Fruit fly (Drosophila melanogaster) whole organism, wandering third instar larva: ENCODE measurements around the gene CG31542.
A peak's percentile ranks its signal among the peaks of the same experiment; 100 is the strongest.

Experiments
- Abd-B ChIP-seq: fragments of >200 bp; optimal IDR thresholded peaks from 2 replicates; lab custom pipeline; 2017; ENCODE audit warnings: missing biosample characterization, missing genetic modification characterization
- CG9705 ChIP-seq: fragments of 200-800 bp; sonication (Bioruptor generic); optimal IDR thresholded peaks from 2 replicates; lab custom pipeline; 2018; ENCODE audit warnings: missing biosample characterization, mild to moderate bottlenecking, missing genetic modification characterization
- CrebA ChIP-seq: fragments of 200-800 bp; sonication (Bioruptor generic); optimal IDR thresholded peaks from 2 replicates; lab custom pipeline; 2016; ENCODE audit warnings: missing biosample characterization, mild to moderate bottlenecking, missing genetic modification characterization, borderline replicate concordance
- Dfd ChIP-seq: fragments of >200 bp; optimal IDR thresholded peaks from 2 replicates; lab custom pipeline; 2017; ENCODE audit warnings: missing biosample characterization, missing genetic modification characterization
- Dif ChIP-seq: fragments of 200-275, 200-300 bp; sonication (Bioruptor generic); optimal IDR thresholded peaks from 2 replicates; lab custom pipeline; 2018; ENCODE audit warnings: missing biosample characterization, missing genetic modification characterization; ENCODE audit not compliant: partially characterized antibody
- GATAd ChIP-seq: sonication (Bioruptor generic); optimal IDR thresholded peaks from 2 replicates; lab custom pipeline; 2016; ENCODE audit warnings: missing biosample characterization, missing genetic modification characterization
- HLH106 ChIP-seq: fragments of 200-800 bp; optimal IDR thresholded peaks from 3 replicates; lab custom pipeline; 2019; ENCODE audit warnings: missing biosample characterization, mild to moderate bottlenecking, missing genetic modification characterization, moderate library complexity
- Hnf4 ChIP-seq: fragments of 200-800 bp; sonication (Bioruptor generic); optimal IDR thresholded peaks from 2 replicates; lab custom pipeline; 2016; ENCODE audit warnings: missing biosample characterization, mild to moderate bottlenecking, missing genetic modification characterization
- Hr78 ChIP-seq: fragments of >200 bp; optimal IDR thresholded peaks from 2 replicates; lab custom pipeline; 2017; ENCODE audit warnings: missing biosample characterization, missing genetic modification characterization
- Hr83 ChIP-seq: fragments of 200-300 bp; sonication (Bioruptor generic); optimal IDR thresholded peaks from 2 replicates; lab custom pipeline; 2016; ENCODE audit warnings: missing biosample characterization, mild to moderate bottlenecking, missing genetic modification characterization, moderate library complexity; ENCODE audit not compliant: poor library complexity, severe bottlenecking
- Mio ChIP-seq: sonication (Bioruptor generic); optimal IDR thresholded peaks from 2 replicates; lab custom pipeline; 2016; ENCODE audit warnings: missing biosample characterization, missing genetic modification characterization
- Myc ChIP-seq: fragments of >200 bp; optimal IDR thresholded peaks from 2 replicates; lab custom pipeline; 2017
- N ChIP-seq: fragments of >200 bp; optimal IDR thresholded peaks from 2 replicates; lab custom pipeline; 2018; ENCODE audit warnings: missing biosample characterization, missing external identifiers, missing genetic modification characterization
- OdsH ChIP-seq: fragments of 200-800 bp; sonication (Bioruptor generic); optimal IDR thresholded peaks from 2 replicates; lab custom pipeline; 2016; ENCODE audit warnings: missing biosample characterization, mild to moderate bottlenecking, missing genetic modification characterization
- Rel ChIP-seq, 2 experiments: fragments of 200-800 bp; sonication (Bioruptor generic) in 1 of 2; optimal IDR thresholded peaks; 2 replicates in 1 of 2; 3 replicates in 1 of 2; lab custom pipeline; 2016 to 2019; ENCODE audit warnings: mild to moderate bottlenecking in 2 of 2, missing biosample characterization in 2 of 2, missing genetic modification characterization in 2 of 2, moderate library complexity in 1 of 2
- Sp1 ChIP-seq: fragments of 200-800 bp; sonication (Bioruptor generic); optimal IDR thresholded peaks from 3 replicates; lab custom pipeline; 2019; ENCODE audit warnings: missing biosample characterization, mild to moderate bottlenecking, missing genetic modification characterization, moderate library complexity
- Vsx2 ChIP-seq: fragments of 200-300, 225-300 bp; sonication (Bioruptor generic); optimal IDR thresholded peaks from 2 replicates; lab custom pipeline; 2018; ENCODE audit warnings: missing biosample characterization, missing genetic modification characterization; ENCODE audit not compliant: partially characterized antibody
- br ChIP-seq: fragments of 200-800 bp; sonication (Bioruptor generic); optimal IDR thresholded peaks from 2 replicates; lab custom pipeline; 2016; ENCODE audit warnings: missing biosample characterization, missing genetic modification characterization
- brk ChIP-seq: fragments of 200-800 bp; sonication (Bioruptor generic); optimal IDR thresholded peaks from 2 replicates; lab custom pipeline; 2016; ENCODE audit warnings: missing biosample characterization, mild to moderate bottlenecking, missing genetic modification characterization
- dl ChIP-seq, 2 experiments: fragments of 175-275, 200-275 bp in 1 of 2; fragments of 200-275 bp in 1 of 2; sonication (Bioruptor generic); optimal IDR thresholded peaks; lab custom pipeline; 2018; ENCODE audit warnings: mild to moderate bottlenecking in 2 of 2, missing biosample characterization in 2 of 2, missing genetic modification characterization in 2 of 2, moderate library complexity in 2 of 2; ENCODE audit not compliant: partially characterized antibody in 2 of 2, insufficient read depth in 1 of 2
- foxo ChIP-seq, 2 experiments: fragments of 200-800 bp; sonication (Bioruptor generic); optimal IDR thresholded peaks; 2 replicates in 1 of 2; 3 replicates in 1 of 2; lab custom pipeline; 2016 to 2017; ENCODE audit warnings: missing biosample characterization in 2 of 2, missing genetic modification characterization in 2 of 2
- h ChIP-seq: fragments of 200-800 bp; sonication (Bioruptor generic); optimal IDR thresholded peaks from 3 replicates; lab custom pipeline; 2016; ENCODE audit warnings: missing biosample characterization, mild to moderate bottlenecking, missing genetic modification characterization
- lola ChIP-seq: fragments of >200 bp; optimal IDR thresholded peaks from 2 replicates; lab custom pipeline; 2017; ENCODE audit warnings: missing biosample characterization, missing genetic modification characterization
- pan ChIP-seq: fragments of >200 bp; optimal IDR thresholded peaks from 2 replicates; lab custom pipeline; 2017
- psq ChIP-seq: fragments of 200-800 bp; sonication (Bioruptor generic); optimal IDR thresholded peaks from 3 replicates; lab custom pipeline; 2017; ENCODE audit warnings: missing biosample characterization, mild to moderate bottlenecking, missing genetic modification characterization, moderate library complexity
- rgr ChIP-seq: fragments of 200-800 bp; sonication (Bioruptor generic); optimal IDR thresholded peaks from 3 replicates; lab custom pipeline; 2016; ENCODE audit warnings: missing biosample characterization, mild to moderate bottlenecking, missing genetic modification characterization
- sv ChIP-seq: fragments of 200-800 bp; sonication (Bioruptor generic); optimal IDR thresholded peaks from 3 replicates; lab custom pipeline; 2016; ENCODE audit warnings: missing biosample characterization, missing genetic modification characterization
- usp ChIP-seq: fragments of >200 bp; optimal IDR thresholded peaks from 2 replicates; lab custom pipeline; 2017; ENCODE audit warnings: missing biosample characterization, missing genetic modification characterization
- woc ChIP-seq: sonication (Bioruptor generic); optimal IDR thresholded peaks from 2 replicates; lab custom pipeline; 2016; ENCODE audit warnings: missing biosample characterization, mild to moderate bottlenecking, missing genetic modification characterization

CG31542 gene

DNA sequence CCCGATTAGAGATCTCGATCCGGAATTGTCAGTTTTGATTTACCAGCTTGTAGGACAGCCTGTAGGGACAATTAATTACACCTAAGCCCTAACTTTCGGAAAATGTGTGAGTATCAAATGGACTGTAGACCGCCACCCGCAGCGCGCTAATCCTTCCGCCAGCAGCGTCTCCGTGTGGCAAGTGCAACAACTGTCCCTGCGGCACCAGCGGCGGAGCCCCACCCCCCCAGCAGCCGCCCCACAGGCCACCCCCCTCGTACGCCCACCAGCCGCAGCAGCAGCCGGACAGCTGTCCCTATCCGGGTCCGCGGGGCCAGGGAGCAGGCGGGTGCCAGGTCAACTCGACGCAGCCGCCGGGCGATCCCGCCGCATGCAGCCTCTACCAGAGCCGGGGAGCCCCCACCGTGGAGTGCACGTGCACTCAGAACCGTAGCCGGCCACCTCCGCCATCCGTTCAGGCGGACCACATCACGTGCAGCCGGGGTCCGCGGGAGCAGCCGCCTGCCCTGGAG, at the start of gene CG31542, which contains the start of gene CG34277:
TSS of gene CG31542 (plus strand) at position 51 of the 512 bp plus-strand sequence.
TSS of gene CG34277 (plus strand) at position 51 of the 512 bp plus-strand sequence.
- TF ChIP-seq Dif (GFP tag; lab: Kevin White, UChicago) (no peak), Dfd (GFP tag; lab: Kevin White, UChicago) (peak; percentile 95)

- TF ChIP-seq CG9705, result no peak
- peak; percentile 17 for TF ChIP-seq h (GFP tag; lab: Kevin White, UChicago)
- TF ChIP-seq Sp1 (GFP tag; lab: Kevin White, UChicago), result peak; percentile 13
Observed at dm6 chr3R:5320672-5321071, 48.7 kb upstream of the CG31542 start.

DNA sequence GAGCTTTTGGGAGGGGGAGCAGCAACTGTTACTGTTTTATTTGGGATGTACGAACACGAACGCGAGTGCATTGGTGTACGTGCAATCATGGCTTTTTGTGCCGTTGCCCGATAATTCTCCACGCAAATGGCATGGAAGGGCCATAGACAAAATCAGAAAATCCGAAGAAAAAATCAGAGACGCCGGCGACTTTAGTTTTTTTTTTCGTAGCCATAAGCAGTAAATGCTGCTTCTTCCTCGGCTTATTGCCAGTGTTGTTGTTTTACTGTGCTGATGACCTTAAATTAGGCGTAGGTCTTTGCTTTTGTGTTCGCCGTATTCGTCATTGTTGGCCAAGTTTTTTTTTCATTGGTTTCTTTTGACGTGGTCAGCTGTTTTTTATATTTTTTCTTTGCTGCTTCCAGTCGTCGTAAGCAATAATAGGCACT, 47.1 kb upstream of the CG31542 start:
- TF ChIP-seq Mio (GFP tag; lab: Kevin White, UChicago) (no peak), lola (GFP tag; lab: Kevin White, UChicago) (no peak), Hr78 (GFP tag; lab: Kevin White, UChicago) (no peak), Myc (no peak), Dif (GFP tag; lab: Kevin White, UChicago) (no peak), N (GFP tag; lab: Kevin White, UChicago) (no peak), CrebA (GFP tag; lab: Kevin White, UChicago) (no peak), foxo (GFP tag; optimal IDR thresholded peaks at IDR 0.05; lab: Kevin White, UChicago) (no peak), Vsx2 (GFP tag; lab: Kevin White, UChicago) (no peak), Rel (GFP tag; optimal IDR thresholded peaks at IDR 0.05; lab: Kevin White, UChicago) (no peak), Rel (tag; optimal IDR thresholded peaks at IDR 0.05; lab: Kevin White, UChicago) (no peak), sv (GFP tag; lab: Kevin White, UChicago) (no peak), HLH106 (tag; lab: Kevin White, UChicago) (no peak), psq (GFP tag; lab: Kevin White, UChicago) (no peak), Abd-B (GFP tag; lab: Kevin White, UChicago) (no peak), usp (GFP tag; lab: Kevin White, UChicago) (no peak), woc (GFP tag; lab: Kevin White, UChicago) (no peak)

- TF ChIP-seq Vsx2 (GFP tag; lab: Kevin White, UChicago), result peak; percentile 45
- no peak for TF ChIP-seq Mio (GFP tag; lab: Kevin White, UChicago)
- peak; percentile 23 for TF ChIP-seq rgr
- no peak for TF ChIP-seq Hnf4 (GFP tag; lab: Kevin White, UChicago)
- TF ChIP-seq CrebA (GFP tag; lab: Kevin White, UChicago), result peak; percentile 67
- no peak for TF ChIP-seq br (GFP tag; lab: Kevin White, UChicago)
- TF ChIP-seq OdsH (GFP tag; lab: Kevin White, UChicago), result no peak
- TF ChIP-seq Rel (GFP tag; optimal IDR thresholded peaks at IDR 0.05; lab: Kevin White, UChicago), result peak; percentile 11
- no peak for TF ChIP-seq Rel (tag; optimal IDR thresholded peaks at IDR 0.05; lab: Kevin White, UChicago)
- no peak for TF ChIP-seq GATAd
- no peak for TF ChIP-seq Dif (GFP tag; lab: Kevin White, UChicago)
- TF ChIP-seq h (GFP tag; lab: Kevin White, UChicago), result peak; percentile 40
- TF ChIP-seq pan, result no peak
- no peak for TF ChIP-seq brk (GFP tag; lab: Kevin White, UChicago)
- TF ChIP-seq usp (GFP tag; lab: Kevin White, UChicago), result no peak
- TF ChIP-seq Sp1 (GFP tag; lab: Kevin White, UChicago), result no peak
- TF ChIP-seq dl (GFP tag; optimal IDR thresholded peaks at IDR 0.05; lab: Kevin White, UChicago; ENCODE audit: insufficient read depth in 1 of 2, partially characterized antibody in 2 of 2), result peak; percentile 3 to 11
- TF ChIP-seq psq (GFP tag; lab: Kevin White, UChicago), result peak; percentile 33
- no peak for TF ChIP-seq Hr83 (GFP tag; lab: Kevin White, UChicago)
- TF ChIP-seq N (GFP tag; lab: Kevin White, UChicago), result no peak
Observed at dm6 chr3R:5323741-5324538, 45.4 kb upstream of the CG31542 start.
